Fruit fly (Drosophila melanogaster) whole organism, larva: ENCODE data around the gene CG10680.

ENCODE experiments used
- noc ChIP-seq: fragments of 200-800 bp; sonication (Bioruptor generic); optimal IDR thresholded peaks from 3 replicates; lab custom pipeline; 2019; ENCODE audit warnings: missing biosample characterization, mild to moderate bottlenecking, missing genetic modification characterization, moderate library complexity

CG10680 gene

DNA sequence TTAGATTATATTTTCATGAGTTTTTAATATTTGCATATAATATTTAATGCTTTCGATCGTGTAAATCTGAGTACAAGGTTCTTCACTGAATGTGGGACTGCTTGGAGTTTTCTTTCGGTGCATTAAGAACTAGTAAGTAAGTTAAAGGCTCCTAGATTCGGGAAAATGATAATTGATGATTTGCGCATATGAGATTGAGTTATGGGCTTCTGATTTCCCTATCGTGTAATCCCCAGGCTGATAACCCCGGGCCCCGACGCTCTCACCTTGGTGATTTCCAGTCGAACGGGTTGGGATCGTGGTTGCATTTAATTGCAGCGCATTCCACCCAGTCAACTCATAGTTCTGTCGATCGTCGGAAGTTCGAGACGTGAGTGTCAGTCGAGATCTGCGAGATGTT, at the start of gene CG10680:
Gene CG10680, plus strand, starts transcription at position 301 of the 400 bp plus-strand sequence.
- no peak for TF ChIP-seq noc (tag; lab: Kevin White, UChicago)

DNA sequence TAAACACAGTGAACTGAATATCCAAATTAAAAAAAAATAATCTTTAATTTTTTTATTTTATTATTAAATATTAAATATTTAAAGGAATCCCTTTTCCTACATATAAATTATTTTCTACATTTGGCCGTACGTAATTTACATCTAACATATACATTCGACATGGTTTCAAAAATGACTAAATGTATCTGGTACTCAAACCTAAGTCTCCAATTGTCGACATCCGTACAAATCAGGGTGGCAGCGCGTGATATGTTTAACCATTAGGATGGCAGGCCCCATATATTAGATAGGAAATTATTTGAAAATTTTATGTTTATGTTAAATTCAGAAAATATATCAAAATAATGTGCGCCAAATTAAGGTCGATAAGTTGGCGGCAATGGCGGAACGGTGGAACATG, 48.7 kb upstream of the CG10680 start:
- no peak for TF ChIP-seq noc (tag; lab: Kevin White, UChicago)

- TF ChIP-seq noc (tag; lab: Kevin White, UChicago), result no peak
Observed at dm6 chr2L:19916982-19917381, 47.0 kb upstream of the CG10680 start.

DNA sequence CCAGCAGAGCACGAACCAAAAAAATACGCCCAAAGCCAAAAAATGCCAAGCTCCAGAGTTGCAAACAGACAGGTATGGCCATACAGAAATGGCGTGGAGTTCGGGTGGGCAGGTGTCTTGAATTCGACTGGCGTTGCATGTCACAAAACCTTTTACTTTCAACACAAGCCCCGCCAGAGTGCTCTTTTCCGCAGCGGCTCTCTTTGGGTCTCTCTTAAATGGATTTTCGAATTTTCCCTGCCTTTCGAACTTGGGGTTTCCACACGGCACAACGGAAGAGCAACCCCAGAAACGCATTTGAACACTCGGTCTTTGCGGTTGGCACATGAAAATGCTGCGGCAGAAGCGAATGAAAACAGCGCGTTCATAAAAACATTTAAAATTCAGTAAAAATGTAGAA, 46.1 kb upstream of the CG10680 start:
- TF ChIP-seq noc (tag; lab: Kevin White, UChicago), result no peak

dm6 chr2L:19923786-19924185, 40.1 kb upstream of the CG10680 start:
- no peak for TF ChIP-seq noc (tag; lab: Kevin White, UChicago)

DNA sequence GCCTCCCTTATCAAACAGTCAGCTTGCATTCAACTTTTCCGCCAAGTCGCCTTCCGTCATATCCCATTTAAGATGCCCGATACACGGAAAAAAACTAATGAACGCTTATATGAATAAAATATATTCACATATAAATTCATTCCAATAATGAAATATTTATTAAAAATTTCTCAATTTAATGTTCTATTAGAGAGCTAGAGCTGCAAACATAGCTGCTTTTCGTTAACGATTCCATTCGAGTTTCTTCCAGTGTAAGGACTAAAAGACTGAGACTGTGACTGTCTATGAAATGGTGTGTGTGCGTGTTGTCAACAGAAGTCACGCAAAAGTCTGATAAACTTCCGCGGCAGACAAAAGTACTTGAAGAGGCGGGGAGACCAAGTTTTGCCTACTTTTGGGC, 33.8 kb upstream of the CG10680 start:
- TF ChIP-seq noc (tag; lab: Kevin White, UChicago), result peak; percentile 8

- no peak for TF ChIP-seq noc (tag; lab: Kevin White, UChicago)
Observed at dm6 chr2L:19932523-19932922, 31.4 kb upstream of the CG10680 start.

DNA sequence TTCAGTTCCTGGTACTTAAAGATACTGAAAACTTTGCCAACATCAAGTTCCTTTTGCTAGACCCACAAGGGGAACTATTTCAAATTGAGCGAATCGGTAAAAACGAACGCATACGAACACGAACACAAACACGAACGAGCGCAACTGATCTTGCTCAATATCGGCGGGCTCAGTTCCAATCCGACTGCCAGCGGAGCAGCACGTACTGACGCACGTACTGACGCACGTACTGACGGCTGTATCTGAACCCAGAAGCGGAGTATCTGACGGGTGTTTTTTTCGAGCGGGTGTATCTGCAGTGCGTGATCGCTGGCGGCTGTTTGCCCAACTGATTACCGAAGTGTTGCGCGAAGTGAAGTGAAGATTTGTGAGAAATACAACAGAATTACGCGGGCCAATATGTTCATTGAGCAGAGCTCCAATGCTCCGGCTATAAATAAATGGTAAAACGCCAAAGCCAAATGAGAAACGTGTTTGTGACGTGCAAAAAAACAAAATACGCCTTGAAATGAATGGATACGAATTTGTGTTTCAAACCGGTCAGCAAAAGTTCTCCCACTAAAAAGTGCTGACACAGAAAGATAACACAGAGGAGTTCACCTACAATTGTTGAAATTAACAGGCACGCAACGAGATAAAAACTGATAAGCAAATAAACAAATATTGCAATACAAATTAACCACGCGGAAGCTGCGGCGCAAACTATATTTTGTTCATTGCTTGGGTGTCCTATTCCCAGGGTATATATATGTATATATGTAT, 28.7 kb upstream of the CG10680 start:
- TF ChIP-seq noc (tag; lab: Kevin White, UChicago), result peak; percentile 58

- no peak for TF ChIP-seq noc (tag; lab: Kevin White, UChicago)
Observed at dm6 chr2L:19937804-19938461, 26.0 kb upstream of the CG10680 start.

DNA sequence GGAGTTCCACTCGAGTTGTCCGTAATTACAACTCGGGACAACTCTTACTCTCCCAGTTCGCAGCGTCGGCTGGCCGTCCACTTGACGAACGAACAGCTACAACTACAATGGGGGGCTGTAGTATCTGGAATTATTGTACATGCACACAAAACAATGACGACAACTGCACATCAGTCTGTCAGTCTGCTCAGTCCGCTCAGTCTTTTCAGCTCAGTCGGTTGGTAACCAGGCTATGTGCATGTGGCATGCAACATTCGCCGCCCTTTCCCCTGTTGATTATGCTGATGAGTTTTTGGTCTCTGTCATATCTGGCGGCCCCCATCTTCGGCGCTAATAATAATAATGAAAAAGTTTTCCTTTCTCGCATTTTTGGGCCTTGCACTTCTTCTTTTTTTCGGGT, 23.9 kb upstream of the CG10680 start:
- no peak for TF ChIP-seq noc (tag; lab: Kevin White, UChicago)

- TF ChIP-seq noc (tag; lab: Kevin White, UChicago), result peak; percentile 78
Observed at dm6 chr2L:19941352-19941851, 22.5 kb upstream of the CG10680 start.

dm6 chr2L:19942510-19942909, 21.4 kb upstream of the CG10680 start:
- TF ChIP-seq noc (tag; lab: Kevin White, UChicago), result no peak

- TF ChIP-seq noc (tag; lab: Kevin White, UChicago), result no peak
Observed at dm6 chr2L:19943112-19943511, 20.8 kb upstream of the CG10680 start.

- no peak for TF ChIP-seq noc (tag; lab: Kevin White, UChicago)
Observed at dm6 chr2L:19944309-19945172, 19.4 kb upstream of the CG10680 start.

DNA sequence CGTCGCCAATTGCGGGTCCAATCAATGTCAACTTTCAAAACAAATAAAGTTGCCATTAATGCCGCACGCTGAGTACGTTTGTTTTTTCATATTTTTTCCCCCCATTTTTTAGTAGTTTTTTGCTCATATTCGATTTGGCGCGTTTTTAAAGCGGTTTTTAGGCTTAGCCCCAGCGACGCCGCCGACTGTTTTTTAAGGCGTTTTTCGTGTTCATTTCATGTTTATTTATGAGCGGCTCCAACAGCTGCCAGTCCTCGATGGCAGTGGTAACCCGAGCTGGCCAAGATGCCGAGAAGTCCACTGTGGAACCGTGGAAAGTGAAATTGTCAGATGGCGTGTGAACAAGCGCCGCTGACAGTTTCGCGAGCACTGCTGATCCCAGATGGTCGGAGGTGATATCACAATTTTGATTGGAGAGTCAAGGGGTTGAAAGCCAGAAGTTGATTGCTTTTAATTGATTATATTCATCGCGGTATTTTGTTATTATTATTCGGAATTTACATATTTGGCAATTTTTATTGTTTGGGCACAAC, 15.9 kb upstream of the CG10680 start:
- no peak for TF ChIP-seq noc (tag; lab: Kevin White, UChicago)

dm6 chr2L:19949600-19949999, 14.3 kb upstream of the CG10680 start:
- no peak for TF ChIP-seq noc (tag; lab: Kevin White, UChicago)
